Fruit fly (Drosophila melanogaster) whole organism, embryonic: Measurements from ENCODE around the gene CG12439.

ENCODE experiments used
- Atf6 ChIP-seq: fragments of 200-800 bp; sonication (Bioruptor generic); IDR thresholded peaks from 2 replicates; pipeline ENCODE4 v1.3.6; 2022; ENCODE audit warnings: missing biosample characterization, missing genetic modification characterization
- B-H2 ChIP-seq: fragments of 200-800 bp; sonication (Bioruptor generic); optimal IDR thresholded peaks from 2 replicates; lab custom pipeline; 2018; ENCODE audit warnings: missing biosample characterization, mild to moderate bottlenecking, missing genetic modification characterization
- CG11695 ChIP-seq: fragments of 200-800 bp; sonication (Bioruptor generic); IDR thresholded peaks from 3 replicates; pipeline ENCODE4 v1.3.6; 2022; ENCODE audit warnings: missing biosample characterization, missing genetic modification characterization
- CG11696 ChIP-seq: fragments of 200-800 bp; sonication (Bioruptor generic); IDR thresholded peaks from 2 replicates; pipeline ENCODE4 v1.3.6; 2022; ENCODE audit warnings: missing biosample characterization, missing genetic modification characterization
- CG14441 ChIP-seq: fragments of 200-800 bp; sonication (Bioruptor generic); IDR thresholded peaks from 2 replicates; pipeline ENCODE4 v1.3.6; 2022; ENCODE audit warnings: missing biosample characterization, missing genetic modification characterization
- CG15514 ChIP-seq: fragments of 200-800 bp; sonication (Bioruptor generic); optimal IDR thresholded peaks from 3 replicates; lab custom pipeline; 2017; ENCODE audit warnings: missing biosample characterization, missing genetic modification characterization, mild to moderate bottlenecking, moderate library complexity, missing genetic modification reagents
- CG1603 ChIP-seq: fragments of 200-800 bp; sonication (Bioruptor generic); optimal IDR thresholded peaks from 2 replicates; lab custom pipeline; 2019; ENCODE audit warnings: missing biosample characterization, mild to moderate bottlenecking, missing genetic modification characterization, moderate library complexity
- CG17912 ChIP-seq: fragments of 200-800 bp; sonication (Bioruptor generic); optimal IDR thresholded peaks from 2 replicates; lab custom pipeline; 2018; ENCODE audit warnings: missing biosample characterization, mild to moderate bottlenecking, missing genetic modification characterization
- CG30020 ChIP-seq: fragments of 200-800 bp; optimal IDR thresholded peaks from 2 replicates; lab custom pipeline; 2019; ENCODE audit warnings: missing biosample characterization, mild to moderate bottlenecking, missing genetic modification characterization, moderate library complexity
- CG30403 ChIP-seq: fragments of 200-800 bp; sonication (Bioruptor generic); optimal IDR thresholded peaks from 3 replicates; lab custom pipeline; 2016; ENCODE audit warnings: missing biosample characterization, missing genetic modification characterization
- CG30431 ChIP-seq: fragments of 200-800 bp; sonication (Bioruptor generic); optimal IDR thresholded peaks from 2 replicates; lab custom pipeline; 2017; ENCODE audit warnings: missing biosample characterization, missing genetic modification characterization
- CG3847 ChIP-seq: fragments of 200-800 bp; sonication (Bioruptor generic); IDR thresholded peaks from 2 replicates; pipeline ENCODE4 v1.3.6; 2022; ENCODE audit warnings: missing biosample characterization, missing genetic modification characterization
- CG6654 ChIP-seq: fragments of 200-800 bp; sonication (Bioruptor generic); optimal IDR thresholded peaks from 2 replicates; lab custom pipeline; 2017; ENCODE audit warnings: missing biosample characterization, mild to moderate bottlenecking, missing genetic modification characterization
- CG7357 ChIP-seq: fragments of 200-800 bp; sonication (Bioruptor generic); IDR thresholded peaks from 3 replicates; pipeline ENCODE4 v1.3.6; 2022; ENCODE audit warnings: missing biosample characterization, missing genetic modification characterization
- CG8478 ChIP-seq: fragments of >200 bp; optimal IDR thresholded peaks from 2 replicates; lab custom pipeline; 2018
- CG9932 ChIP-seq: fragments of 200-800 bp; sonication (Bioruptor generic); IDR thresholded peaks from 2 replicates; pipeline ENCODE4 v1.3.6; 2022; ENCODE audit warnings: missing biosample characterization, missing genetic modification characterization
- Drgx ChIP-seq: fragments of 200-800 bp; sonication (Bioruptor generic); IDR thresholded peaks from 2 replicates; pipeline ENCODE4 v1.3.6; 2022; ENCODE audit warnings: missing biosample characterization, missing genetic modification characterization
- Gsc ChIP-seq: fragments of 200-800 bp; sonication (Bioruptor generic); IDR thresholded peaks from 2 replicates; pipeline ENCODE4 v1.3.6; 2022; ENCODE audit warnings: missing biosample characterization, missing genetic modification characterization
- Hand ChIP-seq: fragments of 200-800 bp; sonication (Bioruptor generic); optimal IDR thresholded peaks from 2 replicates; lab custom pipeline; 2017; ENCODE audit warnings: mild to moderate bottlenecking, missing biosample characterization, missing genetic modification reagents, missing genetic modification characterization
- HmgZ ChIP-seq: fragments of 200-800 bp; sonication (Bioruptor generic); optimal IDR thresholded peaks from 2 replicates; lab custom pipeline; 2018; ENCODE audit warnings: missing biosample characterization, mild to moderate bottlenecking, missing genetic modification characterization
- Kr ChIP-seq: fragments of 200-800 bp; sonication (Bioruptor generic); optimal IDR thresholded peaks from 2 replicates; lab custom pipeline; 2017; ENCODE audit warnings: missing biosample characterization, mild to moderate bottlenecking, missing genetic modification characterization
- MBD-R2 ChIP-seq: fragments of 200-800 bp; sonication (Bioruptor generic); IDR thresholded peaks from 2 replicates; pipeline ENCODE4 v1.3.6; 2022; ENCODE audit warnings: missing biosample characterization, missing genetic modification characterization
- Meics ChIP-seq: fragments of 200-800 bp; sonication (Bioruptor generic); optimal IDR thresholded peaks from 2 replicates; lab custom pipeline; 2017; ENCODE audit warnings: missing biosample characterization, mild to moderate bottlenecking, missing genetic modification characterization
- NFAT ChIP-seq: fragments of 200-800 bp; sonication (Bioruptor generic); IDR thresholded peaks from 2 replicates; pipeline ENCODE4 v1.3.6; 2022; ENCODE audit warnings: missing biosample characterization, missing genetic modification characterization
- Optix ChIP-seq: fragments of 200-800 bp; sonication (Bioruptor generic); IDR thresholded peaks from 3 replicates; pipeline ENCODE4 v1.3.6; 2022; ENCODE audit warnings: missing biosample characterization, missing genetic modification characterization
- Rfx ChIP-seq: fragments of 200-800 bp; sonication (Bioruptor generic); IDR thresholded peaks from 2 replicates; pipeline ENCODE4 v1.3.6; 2022; ENCODE audit warnings: missing biosample characterization, missing genetic modification characterization
- Trl ChIP-seq, 3 experiments: fragments of >200 bp in 2 of 3; fragments of 200-800 bp in 1 of 3; sonication (Bioruptor generic) in 1 of 3; optimal IDR thresholded peaks; 2 replicates in 1 of 3; 3 replicates in 2 of 3; lab custom pipeline; 2016 to 2017; ENCODE audit warnings: missing biosample characterization in 1 of 3, missing genetic modification characterization in 1 of 3
- al ChIP-seq: fragments of 200-800 bp; sonication (Bioruptor generic); IDR thresholded peaks from 2 replicates; pipeline ENCODE4 v1.3.6; 2022; ENCODE audit warnings: missing biosample characterization, missing genetic modification characterization
- bigmax ChIP-seq: fragments of 200-800 bp; sonication (Bioruptor generic); optimal IDR thresholded peaks from 2 replicates; lab custom pipeline; 2018; ENCODE audit warnings: missing biosample characterization, mild to moderate bottlenecking, missing genetic modification characterization
- caup ChIP-seq: fragments of 200-800 bp; sonication (Bioruptor generic); optimal IDR thresholded peaks from 3 replicates; lab custom pipeline; 2017; ENCODE audit warnings: missing biosample characterization, mild to moderate bottlenecking, missing genetic modification characterization, moderate library complexity; ENCODE audit not compliant: severe bottlenecking
- crp ChIP-seq, 2 experiments: fragments of 200-800 bp; sonication (Bioruptor generic); optimal IDR thresholded peaks; 2 replicates in 1 of 2; 3 replicates in 1 of 2; lab custom pipeline; 2017; ENCODE audit warnings: missing biosample characterization in 2 of 2, missing genetic modification characterization in 2 of 2, mild to moderate bottlenecking in 1 of 2, moderate library complexity in 1 of 2
- danr ChIP-seq: fragments of 200-800 bp; sonication (Bioruptor generic); IDR thresholded peaks from 2 replicates; pipeline ENCODE4 v1.3.6; 2022; ENCODE audit warnings: missing biosample characterization, missing genetic modification characterization
- dimm ChIP-seq: fragments of 200-800 bp; sonication (Bioruptor generic); IDR thresholded peaks from 2 replicates; pipeline ENCODE4 v1.3.6; 2022; ENCODE audit warnings: missing biosample characterization, missing genetic modification characterization
- fd3F ChIP-seq: fragments of 200-800 bp; sonication (Bioruptor generic); optimal IDR thresholded peaks from 2 replicates; lab custom pipeline; 2018; ENCODE audit warnings: missing biosample characterization, mild to moderate bottlenecking, missing genetic modification characterization, moderate library complexity
- gfzf ChIP-seq: fragments of 200-800 bp; sonication (Bioruptor generic); optimal IDR thresholded peaks from 2 replicates; lab custom pipeline; 2016; ENCODE audit warnings: missing biosample characterization, mild to moderate bottlenecking, missing genetic modification characterization, moderate library complexity
- h ChIP-seq: fragments of >200 bp; optimal IDR thresholded peaks from 2 replicates; lab custom pipeline; 2017
- hth ChIP-seq: fragments of >200 bp; optimal IDR thresholded peaks from 2 replicates; lab custom pipeline; 2017; ENCODE audit warnings: inconsistent platforms
- lov ChIP-seq, 2 experiments: fragments of 200-800 bp in 1 of 2; fragments of >200 bp in 1 of 2; sonication (Bioruptor generic) in 1 of 2; IDR thresholded peaks in 1 of 2; optimal IDR thresholded peaks in 1 of 2; 2 replicates in 1 of 2; 3 replicates in 1 of 2; pipeline versions ENCODE4 v1.3.6 to Lab custom; 2017 to 2022; ENCODE audit warnings: missing biosample characterization in 1 of 2, missing genetic modification characterization in 1 of 2
- mam ChIP-seq: fragments of 200-800 bp; sonication (Bioruptor generic); optimal IDR thresholded peaks from 3 replicates; lab custom pipeline; 2016; ENCODE audit warnings: missing biosample characterization, missing genetic modification characterization
- nmo ChIP-seq: fragments of 200-800 bp; sonication (Bioruptor generic); optimal IDR thresholded peaks from 2 replicates; lab custom pipeline; 2018; ENCODE audit warnings: missing biosample characterization, mild to moderate bottlenecking, missing genetic modification characterization, moderate library complexity
- p53 ChIP-seq: fragments of 200-800 bp; sonication (Bioruptor generic); optimal IDR thresholded peaks from 2 replicates; lab custom pipeline; 2016; ENCODE audit warnings: missing biosample characterization, missing genetic modification characterization
- pho ChIP-seq: fragments of 200-800 bp; sonication (Bioruptor generic); optimal IDR thresholded peaks from 2 replicates; lab custom pipeline; 2016; ENCODE audit warnings: missing biosample characterization, missing genetic modification characterization
- phol ChIP-seq: fragments of 200-800 bp; sonication (Bioruptor generic); optimal IDR thresholded peaks from 3 replicates; lab custom pipeline; 2018; ENCODE audit warnings: missing biosample characterization, mild to moderate bottlenecking, missing genetic modification characterization, moderate library complexity
- row ChIP-seq: fragments of 200-800 bp; sonication (Bioruptor generic); IDR thresholded peaks from 3 replicates; pipeline ENCODE4 v1.3.6; 2022; ENCODE audit warnings: missing biosample characterization, missing genetic modification characterization
- sima ChIP-seq: fragments of 200-800 bp; sonication (Bioruptor generic); optimal IDR thresholded peaks from 2 replicates; lab custom pipeline; 2016; ENCODE audit warnings: missing biosample characterization, missing genetic modification characterization
- sna ChIP-seq: fragments of 200-800 bp; sonication (Bioruptor generic); IDR thresholded peaks from 2 replicates; pipeline ENCODE4 v1.3.6; 2022; ENCODE audit warnings: missing biosample characterization, missing genetic modification characterization; ENCODE audit not compliant: partially characterized antibody
- stwl ChIP-seq: fragments of 200-800 bp; sonication (Bioruptor generic); optimal IDR thresholded peaks from 3 replicates; lab custom pipeline; 2018; ENCODE audit warnings: missing biosample characterization, mild to moderate bottlenecking, missing genetic modification characterization, moderate library complexity
- usp ChIP-seq: fragments of >200 bp; optimal IDR thresholded peaks from 2 replicates; lab custom pipeline; 2017; ENCODE audit warnings: missing biosample characterization, missing genetic modification characterization
- vnd ChIP-seq: fragments of 200-800 bp; sonication (Bioruptor generic); IDR thresholded peaks from 3 replicates; pipeline ENCODE4 v1.3.6; 2022; ENCODE audit warnings: missing biosample characterization, missing genetic modification characterization; ENCODE audit not compliant: partially characterized antibody
- zen2 ChIP-seq: fragments of 200-800 bp; sonication (Bioruptor generic); IDR thresholded peaks from 3 replicates; pipeline ENCODE4 v1.3.6; 2022; ENCODE audit warnings: missing biosample characterization, missing genetic modification characterization; ENCODE audit not compliant: partially characterized antibody

Gene CG12439

DNA sequence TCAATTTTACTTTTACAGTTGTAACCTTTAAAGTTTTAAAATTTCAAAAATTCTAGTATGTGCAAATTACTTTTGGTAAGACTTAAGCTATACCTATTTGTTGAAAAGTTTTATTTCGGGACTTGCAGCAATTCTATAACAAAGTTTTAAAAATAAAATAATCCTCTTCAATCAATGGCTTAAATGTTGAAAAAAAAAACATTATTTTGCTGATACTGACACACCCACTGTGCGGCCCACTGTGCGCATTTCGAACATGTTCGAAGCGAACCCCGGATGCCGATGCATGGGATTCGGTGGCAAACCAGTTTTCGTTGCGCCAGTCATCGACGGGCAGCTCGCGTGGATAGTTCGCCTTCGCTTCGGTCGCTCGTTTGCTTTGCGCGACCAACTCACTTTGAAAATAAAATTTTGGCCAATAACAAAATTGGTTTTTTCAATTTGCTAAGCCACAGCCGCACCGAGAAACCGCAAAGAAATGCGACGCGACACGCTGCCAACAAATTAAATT lies 48.6 kb downstream of the CG12439 start, which contains the start of gene CG32982 (continued):
- TF ChIP-seq phol (tag; lab: Kevin White, UChicago) (peak; percentile 93), gfzf (GFP tag; lab: Kevin White, UChicago) (no peak), Kr (GFP tag; lab: Kevin White, UChicago) (no peak), pho (GFP tag; lab: Kevin White, UChicago) (peak; percentile 93), Atf6 (GFP tag; lab: Robert Waterston, UW) (peak; percentile 93), Optix (GFP tag; lab: Robert Waterston, UW) (no peak; the same call in 1 of the 3 replicates), zen2 (GFP tag; lab: Robert Waterston, UW) (no peak), danr (GFP tag; lab: Robert Waterston, UW) (peak; percentile 81; the same call in 1 of the 2 replicates), CG15514 (GFP tag; lab: Kevin White, UChicago) (peak; percentile 72), Hand (GFP tag; lab: Kevin White, UChicago) (peak; percentile 77), CG3847 (GFP tag; lab: Robert Waterston, UW) (peak; percentile 80), B-H2 (GFP tag; lab: Kevin White, UChicago) (peak; percentile 63), p53 (GFP tag; lab: Kevin White, UChicago) (peak; percentile 37), CG17912 (GFP tag; lab: Kevin White, UChicago) (peak; percentile 27), CG30020 (tag; lab: Kevin White, UChicago) (peak; percentile 76), CG7357 (peak; percentile 84), bigmax (GFP tag; lab: Kevin White, UChicago) (no peak), CG6654 (GFP tag; lab: Kevin White, UChicago) (peak; percentile 82), lov (optimal IDR thresholded peaks at IDR 0.05; lab: Kevin White, UChicago) (no peak), lov (GFP tag; IDR thresholded peaks at IDR 0.05; lab: Robert Waterston, UW) (0 out of 3 replicates have a peak, but pooled peaks have one; percentile 37), nmo (GFP tag; lab: Kevin White, UChicago) (peak; percentile 96), NFAT (GFP tag; lab: Robert Waterston, UW) (peak; percentile 84), Gsc (no peak), al (peak; percentile 93), hth (lab: Kevin White, UChicago) (no peak), MBD-R2 (GFP tag; lab: Robert Waterston, UW) (peak; percentile 71; the same call in 1 of the 2 replicates), Rfx (GFP tag; lab: Robert Waterston, UW) (peak; percentile 95), CG11695 (peak; percentile 91), mam (peak; percentile 94), Trl (optimal IDR thresholded peaks at IDR 0.05; lab: Kevin White, UChicago) (no peak), Trl (GFP tag; optimal IDR thresholded peaks at IDR 0.05; lab: Kevin White, UChicago) (peak; percentile 90), CG11696 (GFP tag; lab: Robert Waterston, UW) (peak; percentile 55; the same call in 1 of the 2 replicates), CG9932 (peak; percentile 93), CG1603 (tag; lab: Kevin White, UChicago) (peak; percentile 62), crp (GFP tag; optimal IDR thresholded peaks at IDR 0.05; lab: Kevin White, UChicago) (peak in 1 of 2 experiments; percentile 61), fd3F (GFP tag; lab: Kevin White, UChicago) (peak; percentile 88), CG14441 (peak; percentile 89), usp (GFP tag; lab: Kevin White, UChicago) (no peak), sna (GFP tag; lab: Robert Waterston, UW) (no peak), caup (GFP tag; lab: Kevin White, UChicago) (peak; percentile 92), Meics (GFP tag; lab: Kevin White, UChicago) (peak; percentile 95), CG8478 (no peak), Drgx (GFP tag; lab: Robert Waterston, UW) (peak; percentile 89), HmgZ (tag; lab: Kevin White, UChicago) (peak; percentile 86), row (GFP tag; lab: Robert Waterston, UW) (peak; percentile 97), dimm (peak; percentile 74), h (lab: Kevin White, UChicago) (no peak), vnd (GFP tag; lab: Robert Waterston, UW) (no peak), CG30431 (GFP tag; lab: Kevin White, UChicago) (peak; percentile 85), sima (GFP tag; lab: Kevin White, UChicago) (no peak), stwl (tag; lab: Kevin White, UChicago) (no peak), CG30403 (GFP tag; lab: Kevin White, UChicago) (peak; percentile 97)
